Worm (Caenorhabditis elegans): Measurements from ENCODE around the gene str-211.

- TF ChIP-seq him-1 (tag; optimal IDR thresholded peaks at IDR 0.05) (no peak), dao-5 (tag; optimal IDR thresholded peaks at IDR 0.05) (no peak), W03F9.2 (tag; optimal IDR thresholded peaks at IDR 0.05) (no peak)
Measured at ce11 chrV:4926371-4926770, 17.7 kb downstream of the str-211 start, which contains the start of gene srh-21.

Data from whole organism, L4/young adult.